Fruit fly (Drosophila melanogaster) whole organism, wandering third instar larva: ENCODE measurements around the gene CG17005.

Experiments
- HLH106 ChIP-seq: fragments of 200-800 bp; optimal IDR thresholded peaks from 3 replicates; lab custom pipeline; 2019; ENCODE audit warnings: missing biosample characterization, mild to moderate bottlenecking, missing genetic modification characterization, moderate library complexity
- Mio ChIP-seq: sonication (Bioruptor generic); optimal IDR thresholded peaks from 2 replicates; lab custom pipeline; 2016; ENCODE audit warnings: missing biosample characterization, missing genetic modification characterization
- Myc ChIP-seq: fragments of >200 bp; optimal IDR thresholded peaks from 2 replicates; lab custom pipeline; 2017
- OdsH ChIP-seq: fragments of 200-800 bp; sonication (Bioruptor generic); optimal IDR thresholded peaks from 2 replicates; lab custom pipeline; 2016; ENCODE audit warnings: missing biosample characterization, mild to moderate bottlenecking, missing genetic modification characterization
- h ChIP-seq: fragments of 200-800 bp; sonication (Bioruptor generic); optimal IDR thresholded peaks from 3 replicates; lab custom pipeline; 2016; ENCODE audit warnings: missing biosample characterization, mild to moderate bottlenecking, missing genetic modification characterization
- lola ChIP-seq: fragments of >200 bp; optimal IDR thresholded peaks from 2 replicates; lab custom pipeline; 2017; ENCODE audit warnings: missing biosample characterization, missing genetic modification characterization
- pan ChIP-seq: fragments of >200 bp; optimal IDR thresholded peaks from 2 replicates; lab custom pipeline; 2017
- psq ChIP-seq: fragments of 200-800 bp; sonication (Bioruptor generic); optimal IDR thresholded peaks from 3 replicates; lab custom pipeline; 2017; ENCODE audit warnings: missing biosample characterization, mild to moderate bottlenecking, missing genetic modification characterization, moderate library complexity
- sage ChIP-seq: fragments of 200-800 bp; sonication (Bioruptor generic); optimal IDR thresholded peaks from 2 replicates; lab custom pipeline; 2016; ENCODE audit warnings: missing biosample characterization, mild to moderate bottlenecking, missing genetic modification characterization
- sv ChIP-seq: fragments of 200-800 bp; sonication (Bioruptor generic); optimal IDR thresholded peaks from 3 replicates; lab custom pipeline; 2016; ENCODE audit warnings: missing biosample characterization, missing genetic modification characterization
- tai ChIP-seq: sonication (Bioruptor generic); optimal IDR thresholded peaks from 2 replicates; lab custom pipeline; 2016; ENCODE audit warnings: missing biosample characterization, missing genetic modification characterization

DNA sequence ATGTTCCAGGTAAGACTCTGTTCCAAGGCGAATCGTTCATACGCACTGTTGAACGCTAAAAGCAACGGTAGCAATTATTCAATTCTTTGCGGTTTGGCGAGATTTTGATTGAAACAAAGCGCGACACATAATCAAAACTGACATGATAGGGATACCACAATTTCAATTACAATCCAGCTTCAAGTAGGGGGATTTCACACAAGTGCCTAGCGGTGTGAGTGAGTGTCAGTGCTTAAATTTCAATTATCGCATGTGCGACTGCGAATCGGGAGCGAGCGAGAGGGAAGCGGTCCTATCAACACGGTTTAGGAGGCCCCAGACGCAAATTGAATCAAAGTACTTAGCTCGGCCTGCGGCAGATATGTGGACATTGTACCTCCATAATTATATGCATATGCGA lies 11.3 kb downstream of the CG17005 start:
- TF ChIP-seq Myc (lab: Kevin White, UChicago) (no peak), sage (GFP tag; lab: Kevin White, UChicago) (no peak), tai (GFP tag; lab: Kevin White, UChicago) (no peak), HLH106 (tag; lab: Kevin White, UChicago) (no peak), OdsH (GFP tag; lab: Kevin White, UChicago) (no peak), Mio (GFP tag; lab: Kevin White, UChicago) (no peak), sv (GFP tag; lab: Kevin White, UChicago) (no peak), psq (no peak), lola (no peak), h (GFP tag; lab: Kevin White, UChicago) (no peak), pan (lab: Kevin White, UChicago) (no peak)
